Worm (Caenorhabditis elegans): ENCODE data around the gene C15B12.2.

The C15B12.2 gene

ce11 chrX:6430510-6430909 lies 32.7 kb upstream of the C15B12.2 start, which contains the start of gene ctsa-2:
Gene ctsa-2, minus strand, starts transcription at chrX:6430610.
- TF ChIP-seq skn-1 (tag; optimal IDR thresholded peaks at IDR 0.05) (no peak), elt-2 (tag; optimal IDR thresholded peaks at IDR 0.05) (peak; percentile 4)

ce11 chrX:6433688-6434087 lies 29.5 kb upstream of the C15B12.2 start, which contains the start of gene K10C2.2:
Gene K10C2.2, minus strand, starts transcription at chrX:6433788.
- TF ChIP-seq ceh-16 (tag; optimal IDR thresholded peaks at IDR 0.05) (no peak), nhr-12 (tag; optimal IDR thresholded peaks at IDR 0.05) (no peak), skn-1 (tag; optimal IDR thresholded peaks at IDR 0.05) (no peak), egl-27 (tag; optimal IDR thresholded peaks at IDR 0.05) (no peak), ceh-28 (tag; optimal IDR thresholded peaks at IDR 0.05) (no peak), elt-3 (tag; optimal IDR thresholded peaks at IDR 0.05) (no peak), R02D3.7 (tag; optimal IDR thresholded peaks at IDR 0.05) (no peak), elt-1 (tag; optimal IDR thresholded peaks at IDR 0.05) (no peak), pqm-1 (tag; optimal IDR thresholded peaks at IDR 0.05) (no peak), ztf-11 (tag; optimal IDR thresholded peaks at IDR 0.05) (no peak), ama-1 (optimal IDR thresholded peaks at IDR 0.05) (no peak), fkh-10 (GFP tag; optimal IDR thresholded peaks at IDR 0.05) (no peak), lin-15B (tag; optimal IDR thresholded peaks at IDR 0.05) (no peak), nfya-1 (tag; optimal IDR thresholded peaks at IDR 0.05; ENCODE audit: insufficient read depth) (no peak), tbx-2 (tag; optimal IDR thresholded peaks at IDR 0.05) (no peak), nhr-28 (tag; optimal IDR thresholded peaks at IDR 0.05) (no peak)

ce11 chrX:6435812-6436211 lies 27.4 kb upstream of the C15B12.2 start:
- no peak for TF ChIP-seq lin-39 (tag; optimal IDR thresholded peaks at IDR 0.05)
- no peak for TF ChIP-seq ztf-11 (tag; optimal IDR thresholded peaks at IDR 0.05)
- TF ChIP-seq elt-3 (tag; optimal IDR thresholded peaks at IDR 0.05): no peak
- no peak for TF ChIP-seq ceh-16 (tag; optimal IDR thresholded peaks at IDR 0.05)
- no peak for TF ChIP-seq daf-12 (tag; optimal IDR thresholded peaks at IDR 0.05)
- no peak for TF ChIP-seq ZK546.5 (tag; optimal IDR thresholded peaks at IDR 0.05)
- TF ChIP-seq nhr-25 (tag; optimal IDR thresholded peaks at IDR 0.05): no peak
- TF ChIP-seq mml-1 (tag; optimal IDR thresholded peaks at IDR 0.05): no peak
- TF ChIP-seq nhr-77 (tag; optimal IDR thresholded peaks at IDR 0.05): no peak
- TF ChIP-seq unc-39 (tag; optimal IDR thresholded peaks at IDR 0.05): no peak
- TF ChIP-seq nhr-43 (tag; optimal IDR thresholded peaks at IDR 0.05; ENCODE audit: poor library complexity, severe bottlenecking): no peak
- TF ChIP-seq hmg-11 (tag; optimal IDR thresholded peaks at IDR 0.05): no peak
- no peak for TF ChIP-seq nhr-11 (tag; optimal IDR thresholded peaks at IDR 0.05)
- no peak for TF ChIP-seq egl-5 (tag; optimal IDR thresholded peaks at IDR 0.05)
- no peak for TF ChIP-seq tbx-2 (tag; optimal IDR thresholded peaks at IDR 0.05)
- TF ChIP-seq nhr-23 (tag; optimal IDR thresholded peaks at IDR 0.05): no peak
- no peak for TF ChIP-seq pqm-1 (tag; optimal IDR thresholded peaks at IDR 0.05)
- TF ChIP-seq ceh-28 (tag; optimal IDR thresholded peaks at IDR 0.05): no peak
- no peak for TF ChIP-seq nhr-28 (tag; optimal IDR thresholded peaks at IDR 0.05)

ce11 chrX:6437545-6437944 lies 25.7 kb upstream of the C15B12.2 start, which contains the start of gene K10C2.8:
Gene K10C2.8, minus strand, starts transcription at chrX:6437645.
- TF ChIP-seq nhr-67 (tag; optimal IDR thresholded peaks at IDR 0.05) (no peak), jun-1 (tag; optimal IDR thresholded peaks at IDR 0.05) (no peak), eor-1 (tag; optimal IDR thresholded peaks at IDR 0.05) (no peak), egl-5 (tag; optimal IDR thresholded peaks at IDR 0.05) (no peak), aly-2 (tag; optimal IDR thresholded peaks at IDR 0.05) (no peak)

ce11 chrX:6440464-6440863 lies 22.7 kb upstream of the C15B12.2 start, which contains the start of gene K10C2.14:
Gene K10C2.14, minus strand, starts transcription at chrX:6440564.
- no peak for TF ChIP-seq aly-2 (tag; optimal IDR thresholded peaks at IDR 0.05)
- no peak for TF ChIP-seq nhr-43 (tag; optimal IDR thresholded peaks at IDR 0.05; ENCODE audit: poor library complexity, severe bottlenecking)
- no peak for TF ChIP-seq mdl-1 (tag; optimal IDR thresholded peaks at IDR 0.05)
- no peak for TF ChIP-seq nhr-11 (tag; optimal IDR thresholded peaks at IDR 0.05)
- no peak for TF ChIP-seq R02D3.7 (tag; optimal IDR thresholded peaks at IDR 0.05)
- TF ChIP-seq sea-2 (GFP tag; optimal IDR thresholded peaks at IDR 0.05): no peak
- no peak for TF ChIP-seq elt-2 (tag; optimal IDR thresholded peaks at IDR 0.05)
- TF ChIP-seq daf-12 (tag; optimal IDR thresholded peaks at IDR 0.05): no peak
- TF ChIP-seq pha-4 (tag; optimal IDR thresholded peaks at IDR 0.05): no peak
- no peak for TF ChIP-seq skn-1 (tag; optimal IDR thresholded peaks at IDR 0.05)
- no peak for TF ChIP-seq elt-3 (tag; optimal IDR thresholded peaks at IDR 0.05)
- TF ChIP-seq ztf-11 (tag; optimal IDR thresholded peaks at IDR 0.05): no peak
- no peak for TF ChIP-seq nhr-77 (tag; optimal IDR thresholded peaks at IDR 0.05)
- no peak for TF ChIP-seq hmg-11 (tag; optimal IDR thresholded peaks at IDR 0.05)
- no peak for TF ChIP-seq zag-1 (tag; optimal IDR thresholded peaks at IDR 0.05)
- no peak for TF ChIP-seq eor-1 (tag; optimal IDR thresholded peaks at IDR 0.05)
